Fruit fly (Drosophila melanogaster) whole organism, embryonic: ENCODE measurements around the gene dib.

Experiments
- ATbp ChIP-seq: fragments of 200-800 bp; sonication (Bioruptor generic); optimal IDR thresholded peaks from 2 replicates; lab custom pipeline; 2017; ENCODE audit warnings: missing biosample characterization, mild to moderate bottlenecking, missing genetic modification characterization, missing genetic modification reagents
- Bdp1 ChIP-seq: fragments of 200-800 bp; sonication (Bioruptor generic); optimal IDR thresholded peaks from 3 replicates; lab custom pipeline; 2016; ENCODE audit warnings: missing biosample characterization, missing genetic modification characterization
- CG10267 ChIP-seq: fragments of 200-800 bp; sonication (Bioruptor generic); optimal IDR thresholded peaks from 2 replicates; lab custom pipeline; 2018; ENCODE audit warnings: missing biosample characterization, mild to moderate bottlenecking, missing genetic modification characterization, moderate library complexity
- CG11560 ChIP-seq: fragments of 200-800 bp; sonication (Bioruptor generic); IDR thresholded peaks from 3 replicates; pipeline ENCODE4 v1.3.6; 2022; ENCODE audit warnings: missing biosample characterization, missing genetic modification characterization
- CG13287 ChIP-seq: fragments of 200-800 bp; sonication (Bioruptor generic); IDR thresholded peaks from 2 replicates; pipeline ENCODE4 v1.3.6; 2022; ENCODE audit warnings: missing biosample characterization, missing genetic modification characterization; ENCODE audit not compliant: partially characterized antibody
- CG17912 ChIP-seq: fragments of 200-800 bp; sonication (Bioruptor generic); optimal IDR thresholded peaks from 2 replicates; lab custom pipeline; 2018; ENCODE audit warnings: missing biosample characterization, mild to moderate bottlenecking, missing genetic modification characterization
- CG18262 ChIP-seq: fragments of 200-800 bp; optimal IDR thresholded peaks from 3 replicates; lab custom pipeline; 2019; ENCODE audit warnings: missing biosample characterization, mild to moderate bottlenecking, missing genetic modification characterization, moderate library complexity
- CG2120 ChIP-seq: fragments of 200-800 bp; sonication (Bioruptor generic); optimal IDR thresholded peaks from 3 replicates; lab custom pipeline; 2016; ENCODE audit warnings: missing biosample characterization, missing genetic modification characterization
- CG2678 ChIP-seq: fragments of 200-800 bp; sonication (Bioruptor generic); optimal IDR thresholded peaks from 3 replicates; lab custom pipeline; 2019; ENCODE audit warnings: missing biosample characterization, mild to moderate bottlenecking, missing genetic modification characterization, moderate library complexity
- CG32767 ChIP-seq: fragments of 200-800 bp; sonication (Bioruptor generic); IDR thresholded peaks from 2 replicates; pipeline ENCODE4 v1.3.6; 2022; ENCODE audit warnings: missing biosample characterization, missing genetic modification characterization
- CG33557 ChIP-seq: fragments of 200-800 bp; sonication (Bioruptor generic); optimal IDR thresholded peaks from 2 replicates; lab custom pipeline; 2019; ENCODE audit warnings: missing biosample characterization, mild to moderate bottlenecking, missing genetic modification characterization, moderate library complexity
- CG3995 ChIP-seq: fragments of 200-800 bp; sonication (Bioruptor generic); optimal IDR thresholded peaks from 3 replicates; lab custom pipeline; 2016; ENCODE audit warnings: missing biosample characterization, missing genetic modification characterization
- CG42726 ChIP-seq: fragments of 200-800 bp; sonication (Bioruptor generic); IDR thresholded peaks from 2 replicates; pipeline ENCODE4 v1.3.6; 2022; ENCODE audit warnings: missing biosample characterization, missing genetic modification characterization; ENCODE audit not compliant: partially characterized antibody
- CG4617 ChIP-seq: fragments of 200-800 bp; sonication (Bioruptor generic); optimal IDR thresholded peaks from 3 replicates; lab custom pipeline; 2016; ENCODE audit warnings: missing biosample characterization, missing genetic modification characterization, borderline replicate concordance
- CG4707 ChIP-seq: fragments of 200-800 bp; sonication (Bioruptor generic); optimal IDR thresholded peaks from 2 replicates; lab custom pipeline; 2018; ENCODE audit warnings: missing biosample characterization, mild to moderate bottlenecking, missing genetic modification characterization, moderate library complexity
- CG5180 ChIP-seq: fragments of 200-800 bp; sonication (Bioruptor generic); optimal IDR thresholded peaks from 3 replicates; lab custom pipeline; 2017; ENCODE audit warnings: missing biosample characterization, missing genetic modification characterization, mild to moderate bottlenecking, moderate library complexity, missing genetic modification reagents
- CG6683 ChIP-seq: fragments of 200-800 bp; sonication (Bioruptor generic); optimal IDR thresholded peaks from 2 replicates; lab custom pipeline; 2017; ENCODE audit warnings: missing biosample characterization, mild to moderate bottlenecking, missing genetic modification characterization, missing genetic modification reagents
- CG6791 ChIP-seq: fragments of 200-800 bp; sonication (Bioruptor generic); IDR thresholded peaks from 3 replicates; pipeline ENCODE4 v1.3.6; 2022; ENCODE audit warnings: missing biosample characterization, missing genetic modification characterization; ENCODE audit not compliant: partially characterized antibody
- CG7839 ChIP-seq: fragments of 200-800 bp; sonication (Bioruptor generic); optimal IDR thresholded peaks from 3 replicates; lab custom pipeline; 2018; ENCODE audit warnings: missing biosample characterization, mild to moderate bottlenecking, missing genetic modification characterization, moderate library complexity
- CG7963 ChIP-seq: fragments of 200-800 bp; sonication (Bioruptor generic); IDR thresholded peaks from 3 replicates; pipeline ENCODE4 v1.3.6; 2022; ENCODE audit warnings: missing biosample characterization, missing genetic modification characterization; ENCODE audit not compliant: partially characterized antibody
- Deaf1 ChIP-seq: fragments of 200-800 bp; optimal IDR thresholded peaks from 3 replicates; lab custom pipeline; 2019; ENCODE audit warnings: missing biosample characterization, mild to moderate bottlenecking, missing genetic modification characterization, moderate library complexity
- Dll ChIP-seq: fragments of 200-800 bp; sonication (Bioruptor generic); IDR thresholded peaks from 4 replicates; pipeline ENCODE4 v1.3.6; 2022; ENCODE audit warnings: missing biosample characterization, missing genetic modification characterization; ENCODE audit not compliant: partially characterized antibody
- Gsc ChIP-seq: fragments of 200-800 bp; sonication (Bioruptor generic); IDR thresholded peaks from 2 replicates; pipeline ENCODE4 v1.3.6; 2022; ENCODE audit warnings: missing biosample characterization, missing genetic modification characterization
- Gug ChIP-seq: fragments of 200-800 bp; sonication (Bioruptor generic); IDR thresholded peaks from 4 replicates; pipeline ENCODE4 v1.3.6; 2022; ENCODE audit warnings: missing biosample characterization, missing genetic modification characterization
- Myb ChIP-seq: fragments of 200-800 bp; sonication (Bioruptor generic); optimal IDR thresholded peaks from 2 replicates; lab custom pipeline; 2016; ENCODE audit warnings: missing biosample characterization, missing genetic modification characterization
- NC2β ChIP-seq: fragments of 200-800 bp; sonication (Bioruptor generic); optimal IDR thresholded peaks from 2 replicates; lab custom pipeline; 2016; ENCODE audit warnings: missing biosample characterization, missing genetic modification characterization
- NK7.1 ChIP-seq: fragments of 200-800 bp; sonication (Bioruptor generic); optimal IDR thresholded peaks from 3 replicates; lab custom pipeline; 2016; ENCODE audit warnings: missing biosample characterization, missing genetic modification characterization
- Scr ChIP-seq: fragments of 200-800 bp; sonication (Bioruptor generic); IDR thresholded peaks from 2 replicates; pipeline ENCODE4 v1.3.6; 2022; ENCODE audit warnings: missing biosample characterization, missing genetic modification characterization; ENCODE audit not compliant: partially characterized antibody
- Spps ChIP-seq: fragments of 200-800 bp; sonication (Bioruptor generic); optimal IDR thresholded peaks from 2 replicates; lab custom pipeline; 2018; ENCODE audit warnings: missing biosample characterization, mild to moderate bottlenecking, missing genetic modification characterization
- Trl ChIP-seq, 3 experiments: fragments of >200 bp in 2 of 3; fragments of 200-800 bp in 1 of 3; sonication (Bioruptor generic) in 1 of 3; optimal IDR thresholded peaks; 2 replicates in 1 of 3; 3 replicates in 2 of 3; lab custom pipeline; 2016 to 2017; ENCODE audit warnings: missing biosample characterization in 1 of 3, missing genetic modification characterization in 1 of 3
- ara ChIP-seq: fragments of 200-800 bp; sonication (Bioruptor generic); IDR thresholded peaks from 2 replicates; pipeline ENCODE4 v1.3.6; 2022; ENCODE audit warnings: missing biosample characterization, missing genetic modification characterization
- chn ChIP-seq: fragments of 200-800 bp; sonication (Bioruptor generic); optimal IDR thresholded peaks from 2 replicates; lab custom pipeline; 2016; ENCODE audit warnings: missing biosample characterization, missing genetic modification characterization
- crc ChIP-seq: fragments of 200-800 bp; sonication (Bioruptor generic); optimal IDR thresholded peaks from 2 replicates; lab custom pipeline; 2016; ENCODE audit warnings: missing biosample characterization, missing genetic modification characterization
- crp ChIP-seq, 2 experiments: fragments of 200-800 bp; sonication (Bioruptor generic); optimal IDR thresholded peaks; 2 replicates in 1 of 2; 3 replicates in 1 of 2; lab custom pipeline; 2017; ENCODE audit warnings: missing biosample characterization in 2 of 2, missing genetic modification characterization in 2 of 2, mild to moderate bottlenecking in 1 of 2, moderate library complexity in 1 of 2
- hkb ChIP-seq, 2 experiments: fragments of 200-800 bp in 1 of 2; fragments of >200 bp in 1 of 2; sonication (Bioruptor generic) in 1 of 2; IDR thresholded peaks in 1 of 2; optimal IDR thresholded peaks in 1 of 2; 2 replicates each; pipeline versions ENCODE4 v1.3.6 to Lab custom; 2017 to 2022; ENCODE audit warnings: missing biosample characterization in 1 of 2, missing genetic modification characterization in 1 of 2
- jing ChIP-seq: fragments of 200-800 bp; sonication (Bioruptor generic); optimal IDR thresholded peaks from 2 replicates; lab custom pipeline; 2018; ENCODE audit warnings: missing biosample characterization, mild to moderate bottlenecking, missing genetic modification characterization
- lbe ChIP-seq: fragments of 200-800 bp; sonication (Bioruptor generic); optimal IDR thresholded peaks from 2 replicates; lab custom pipeline; 2016; ENCODE audit warnings: missing biosample characterization, mild to moderate bottlenecking, missing genetic modification characterization
- lilli ChIP-seq: fragments of 200-800 bp; sonication (Bioruptor generic); optimal IDR thresholded peaks from 3 replicates; lab custom pipeline; 2016; ENCODE audit warnings: missing biosample characterization, missing genetic modification characterization
- nerfin-2 ChIP-seq: fragments of 200-800 bp; sonication (Bioruptor generic); IDR thresholded peaks from 2 replicates; pipeline ENCODE4 v1.3.6; 2022; ENCODE audit warnings: missing biosample characterization, missing genetic modification characterization; ENCODE audit not compliant: partially characterized antibody
- odd ChIP-seq: fragments of 200-800 bp; sonication (Bioruptor generic); optimal IDR thresholded peaks from 2 replicates; lab custom pipeline; 2017; ENCODE audit warnings: missing biosample characterization, mild to moderate bottlenecking, missing genetic modification characterization
- p53 ChIP-seq: fragments of 200-800 bp; sonication (Bioruptor generic); optimal IDR thresholded peaks from 2 replicates; lab custom pipeline; 2016; ENCODE audit warnings: missing biosample characterization, missing genetic modification characterization
- pfk ChIP-seq: fragments of 200-800 bp; sonication (Bioruptor generic); optimal IDR thresholded peaks from 2 replicates; lab custom pipeline; 2018; ENCODE audit warnings: missing biosample characterization, mild to moderate bottlenecking, missing genetic modification characterization, moderate library complexity
- sens ChIP-seq: fragments of 200-800 bp; sonication (Bioruptor generic); peaks from one replicate; lab custom pipeline; 2016; ENCODE audit warnings: missing biosample characterization, missing genetic modification characterization
- slou ChIP-seq: fragments of 200-800 bp; sonication (Bioruptor generic); optimal IDR thresholded peaks from 3 replicates; lab custom pipeline; 2016; ENCODE audit warnings: missing biosample characterization, missing genetic modification characterization
- vnd ChIP-seq: fragments of 200-800 bp; sonication (Bioruptor generic); IDR thresholded peaks from 3 replicates; pipeline ENCODE4 v1.3.6; 2022; ENCODE audit warnings: missing biosample characterization, missing genetic modification characterization; ENCODE audit not compliant: partially characterized antibody

dib gene

DNA sequence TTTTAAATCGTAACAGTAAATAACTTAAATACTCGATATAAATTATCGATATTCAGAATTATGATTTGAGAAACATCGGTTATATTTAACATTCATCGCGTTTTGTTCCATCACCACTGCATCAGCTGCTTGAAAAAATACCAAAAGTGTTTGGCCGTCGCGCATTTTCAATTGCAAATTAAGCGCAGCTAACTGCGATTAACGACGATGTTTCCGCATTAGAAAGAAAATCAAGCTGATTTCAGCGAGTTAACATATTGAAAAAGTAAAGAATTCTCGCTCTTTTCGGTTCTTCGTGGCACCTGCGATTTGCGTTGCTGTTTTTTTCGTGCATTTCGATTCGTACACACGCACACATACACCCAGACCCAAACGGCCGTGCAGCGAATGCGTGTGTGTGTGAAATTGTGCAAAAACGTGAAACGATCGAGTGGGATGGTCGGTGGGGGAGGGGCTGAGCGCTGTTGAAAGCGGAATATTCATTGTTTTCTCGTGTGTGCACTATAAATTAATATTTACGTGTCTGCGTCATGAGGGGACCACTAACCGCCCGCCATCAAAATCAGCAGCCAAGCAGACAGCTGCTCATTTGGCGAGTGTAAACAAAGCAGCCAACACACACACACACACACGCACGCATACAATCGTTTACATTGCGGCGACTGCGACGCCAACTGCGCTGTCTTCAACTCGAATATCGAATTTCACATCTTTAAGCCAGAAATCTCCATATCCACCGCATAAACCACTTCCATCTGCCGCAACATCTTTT, 46.2 kb downstream of the dib start, which contains the start of gene Ack (continued):
- TF ChIP-seq Gug (GFP tag; lab: Robert Waterston, UW): no peak
- peak; percentile 66 for TF ChIP-seq CG4617 (GFP tag; lab: Kevin White, UChicago)
- TF ChIP-seq Deaf1 (tag; lab: Kevin White, UChicago): peak; percentile 38
- peak; percentile 90 for TF ChIP-seq sens
- peak; percentile 65 for TF ChIP-seq nerfin-2 (GFP tag; lab: Robert Waterston, UW)
- no peak for TF ChIP-seq p53 (GFP tag; lab: Kevin White, UChicago)
- peak; percentile 58 for TF ChIP-seq CG7963 (GFP tag; lab: Robert Waterston, UW)
- TF ChIP-seq CG5180: no peak
- no peak for TF ChIP-seq lilli
- peak; percentile 95 for TF ChIP-seq CG11560 (tag; lab: Robert Waterston, UW)
- TF ChIP-seq CG2678 (tag; lab: Kevin White, UChicago): no peak
- no peak for TF ChIP-seq chn (GFP tag; lab: Kevin White, UChicago)
- TF ChIP-seq CG6791 (GFP tag; lab: Robert Waterston, UW): peak; percentile 73
- no peak for TF ChIP-seq CG18262 (tag; lab: Kevin White, UChicago)
- no peak for TF ChIP-seq lbe (GFP tag; lab: Kevin White, UChicago)
- peak; percentile 45 for TF ChIP-seq odd (GFP tag; lab: Kevin White, UChicago)
- no peak for TF ChIP-seq ATbp (GFP tag; lab: Kevin White, UChicago)
- TF ChIP-seq Trl (optimal IDR thresholded peaks at IDR 0.05; lab: Kevin White, UChicago): no peak
- no peak for TF ChIP-seq Trl (GFP tag; optimal IDR thresholded peaks at IDR 0.05; lab: Kevin White, UChicago)
- TF ChIP-seq slou (GFP tag; lab: Kevin White, UChicago): no peak
- TF ChIP-seq CG4707 (GFP tag; lab: Kevin White, UChicago): no peak
- no peak for TF ChIP-seq CG17912 (GFP tag; lab: Kevin White, UChicago)
- peak; percentile 85 for TF ChIP-seq Scr (GFP tag; lab: Robert Waterston, UW)
- TF ChIP-seq vnd (GFP tag; lab: Robert Waterston, UW): peak; percentile 72
- no peak for TF ChIP-seq CG6683 (GFP tag; lab: Kevin White, UChicago)
- TF ChIP-seq Dll (GFP tag; lab: Robert Waterston, UW): peak; percentile 90
- peak; percentile 10 to 89 for TF ChIP-seq crp (GFP tag; optimal IDR thresholded peaks at IDR 0.05; lab: Kevin White, UChicago)
- TF ChIP-seq Myb (GFP tag; lab: Kevin White, UChicago): peak; percentile 90
- no peak for TF ChIP-seq Gsc (GFP tag; lab: Robert Waterston, UW)
- no peak for TF ChIP-seq crc (GFP tag; lab: Kevin White, UChicago)
- TF ChIP-seq Bdp1 (GFP tag; lab: Kevin White, UChicago): no peak
- no peak for TF ChIP-seq hkb (optimal IDR thresholded peaks at IDR 0.05; lab: Kevin White, UChicago)
- no peak; the same call in 1 of the 2 replicates for TF ChIP-seq hkb (GFP tag; IDR thresholded peaks at IDR 0.05; lab: Robert Waterston, UW)
- 0 out of 2 replicates have a peak, but pooled peaks have one; percentile 14 for TF ChIP-seq ara (GFP tag; lab: Robert Waterston, UW)
- no peak for TF ChIP-seq NK7.1 (GFP tag; lab: Kevin White, UChicago)
- 0 out of 2 replicates have a peak, but pooled peaks have one; percentile 34 for TF ChIP-seq CG32767 (GFP tag; lab: Robert Waterston, UW)

DNA sequence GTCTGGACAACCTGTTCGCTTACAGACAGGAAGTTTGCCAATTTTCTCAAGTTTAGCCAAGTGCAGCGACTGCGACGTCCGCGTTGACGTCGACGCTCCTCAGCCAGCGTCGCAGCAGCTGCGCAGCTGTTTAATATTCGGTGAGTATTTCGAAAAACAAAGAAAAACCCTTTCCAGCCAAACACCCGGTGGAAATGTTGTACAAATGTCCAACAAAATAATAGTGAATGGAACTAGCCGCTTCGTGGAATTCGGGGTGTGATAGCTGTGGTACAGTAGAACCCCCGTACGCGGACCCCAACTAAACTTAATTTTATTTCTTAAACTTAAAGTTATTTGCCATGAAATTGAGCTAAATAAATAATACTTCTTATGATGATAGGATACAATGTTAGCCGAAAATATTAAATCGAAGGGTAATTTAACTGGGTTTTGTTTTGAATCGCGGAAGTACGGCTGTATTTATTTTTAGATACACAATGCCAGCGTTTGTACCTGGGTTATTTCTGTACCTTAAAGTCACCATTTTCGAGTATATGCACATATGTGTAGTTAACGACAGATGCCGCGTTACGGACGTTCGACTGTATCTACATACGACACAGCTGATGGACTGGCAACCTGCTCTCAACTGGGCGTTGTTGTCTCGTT, 46.9 kb downstream of the dib start:
- TF ChIP-seq CG13287 (GFP tag; lab: Robert Waterston, UW) (no peak), ATbp (GFP tag; lab: Kevin White, UChicago) (peak; percentile 68), CG42726 (no peak), NC2β (GFP tag; lab: Kevin White, UChicago) (peak; percentile 47), CG33557 (GFP tag; lab: Kevin White, UChicago) (peak; percentile 59), Spps (tag; lab: Kevin White, UChicago) (peak; percentile 28), CG10267 (tag; lab: Kevin White, UChicago) (peak; percentile 71), pfk (GFP tag; lab: Kevin White, UChicago) (no peak), Trl (optimal IDR thresholded peaks at IDR 0.05; lab: Kevin White, UChicago) (no peak), Trl (GFP tag; optimal IDR thresholded peaks at IDR 0.05; lab: Kevin White, UChicago) (peak; percentile 62), CG17912 (GFP tag; lab: Kevin White, UChicago) (no peak), CG7839 (tag; lab: Kevin White, UChicago) (peak; percentile 85), CG3995 (GFP tag; lab: Kevin White, UChicago) (peak; percentile 24), jing (GFP tag; lab: Kevin White, UChicago) (no peak), CG2120 (GFP tag; lab: Kevin White, UChicago) (peak; percentile 84)
